Worm (Caenorhabditis elegans) whole organism, mixed stage, embryonic: ENCODE results near the gene F19H6.5.

ENCODE experiments used
- M03D4.4 ChIP-seq: sonication (generic microtip); optimal IDR thresholded peaks from 2 replicates; lab custom pipeline; 2017; ENCODE audit warnings: mild to moderate bottlenecking, missing genetic modification characterization, missing compliant biosample characterization
- ceh-39 ChIP-seq: fragments of 150-350 bp; optimal IDR thresholded peaks from 2 replicates; lab custom pipeline; 2014; ENCODE audit warnings: missing biosample characterization, missing genetic modification characterization
- ceh-43 ChIP-seq: fragments of 200-800 bp; sonication (Bioruptor generic); optimal IDR thresholded peaks from 2 replicates; lab custom pipeline; 2018; ENCODE audit warnings: mild to moderate bottlenecking, missing genetic modification characterization, moderate library complexity, missing compliant biosample characterization
- ceh-83 ChIP-seq: fragments of 200-800 bp; sonication (Bioruptor generic); optimal IDR thresholded peaks from 2 replicates; lab custom pipeline; 2018; ENCODE audit warnings: mild to moderate bottlenecking, missing genetic modification characterization, missing compliant biosample characterization
- ces-1 ChIP-seq: fragments of 150-350 bp; optimal IDR thresholded peaks from 2 replicates; lab custom pipeline; 2014; ENCODE audit warnings: missing biosample characterization, missing genetic modification reagents, missing genetic modification characterization
- cnd-1 ChIP-seq: fragments of 200-800 bp; sonication (Bioruptor generic); optimal IDR thresholded peaks from 2 replicates; lab custom pipeline; 2018; ENCODE audit warnings: mild to moderate bottlenecking, missing genetic modification characterization, missing compliant biosample characterization
- drap-1 ChIP-seq: fragments of 200-800 bp; sonication (Bioruptor generic); optimal IDR thresholded peaks from 3 replicates; lab custom pipeline; 2018; ENCODE audit warnings: mild to moderate bottlenecking, missing genetic modification characterization, missing compliant biosample characterization
- elt-1 ChIP-seq: sonication (generic microtip); optimal IDR thresholded peaks from 2 replicates; lab custom pipeline; 2017; ENCODE audit warnings: missing genetic modification characterization, mild to moderate bottlenecking, missing compliant biosample characterization, antibody characterized with exemption, moderate library complexity, borderline replicate concordance; ENCODE audit not compliant: insufficient read depth
- elt-3 ChIP-seq: fragments of 150-350 bp; optimal IDR thresholded peaks from 2 replicates; lab custom pipeline; 2014; ENCODE audit warnings: missing biosample characterization, missing genetic modification characterization
- flh-1 ChIP-seq: fragments of 200-800 bp; sonication (Bioruptor generic); optimal IDR thresholded peaks from 2 replicates; lab custom pipeline; 2018; ENCODE audit warnings: mild to moderate bottlenecking, missing genetic modification characterization, moderate library complexity, missing compliant biosample characterization
- ham-2 ChIP-seq: fragments of 200-800 bp; sonication (Bioruptor generic); optimal IDR thresholded peaks from 2 replicates; lab custom pipeline; 2018; ENCODE audit warnings: mild to moderate bottlenecking, missing genetic modification characterization, missing compliant biosample characterization
- lin-13 ChIP-seq: fragments of 150-350 bp; optimal IDR thresholded peaks from 2 replicates; lab custom pipeline; 2014; ENCODE audit warnings: missing biosample characterization, missing genetic modification characterization
- lin-32 ChIP-seq: fragments of 200-800 bp; sonication (Bioruptor generic); optimal IDR thresholded peaks from 2 replicates; lab custom pipeline; 2018; ENCODE audit warnings: mild to moderate bottlenecking, missing genetic modification characterization, missing compliant biosample characterization
- lsy-2 ChIP-seq: fragments of 150-350 bp; optimal IDR thresholded peaks from 2 replicates; lab custom pipeline; 2014; ENCODE audit warnings: missing biosample characterization, missing genetic modification characterization
- mab-5 ChIP-seq: fragments of 150-350 bp; optimal IDR thresholded peaks from 2 replicates; lab custom pipeline; 2014; ENCODE audit warnings: missing biosample characterization, missing genetic modification characterization
- mep-1 ChIP-seq: fragments of 150-350 bp; optimal IDR thresholded peaks from 2 replicates; lab custom pipeline; 2017; ENCODE audit warnings: missing biosample characterization, missing genetic modification reagents, missing genetic modification characterization, inconsistent platforms
- mls-2 ChIP-seq: sonication (generic microtip); optimal IDR thresholded peaks from 2 replicates; lab custom pipeline; 2016; ENCODE audit warnings: mild to moderate bottlenecking, missing genetic modification characterization, moderate library complexity, missing compliant biosample characterization
- nhr-12 ChIP-seq: fragments of 150-350 bp; optimal IDR thresholded peaks from 2 replicates; lab custom pipeline; 2014; ENCODE audit warnings: missing biosample characterization, missing genetic modification characterization
- nhr-2 ChIP-seq: fragments of 150-350 bp; optimal IDR thresholded peaks from 2 replicates; lab custom pipeline; 2014; ENCODE audit warnings: missing biosample characterization, missing genetic modification characterization
- nhr-28 ChIP-seq: fragments of 150-350 bp; optimal IDR thresholded peaks from 2 replicates; lab custom pipeline; 2014; ENCODE audit warnings: missing biosample characterization, missing genetic modification characterization
- nhr-76 ChIP-seq: sonication (generic microtip); optimal IDR thresholded peaks from 2 replicates; lab custom pipeline; 2017; ENCODE audit warnings: missing biosample characterization, missing genetic modification characterization
- pha-4 ChIP-seq: fragments of 150-350 bp; optimal IDR thresholded peaks from 2 replicates; lab custom pipeline; 2018; ENCODE audit warnings: missing biosample characterization, missing genetic modification reagents, missing genetic modification characterization
- sem-2 ChIP-seq: fragments of 200-800 bp; sonication (Bioruptor generic); optimal IDR thresholded peaks from 2 replicates; lab custom pipeline; 2018; ENCODE audit warnings: mild to moderate bottlenecking, missing genetic modification characterization, missing compliant biosample characterization
- snpc-4 ChIP-seq: fragments of 150-350 bp; optimal IDR thresholded peaks from 2 replicates; lab custom pipeline; 2014; ENCODE audit warnings: missing biosample characterization, missing genetic modification characterization
- sptf-1 ChIP-seq: sonication (generic microtip); optimal IDR thresholded peaks from 2 replicates; lab custom pipeline; 2017; ENCODE audit warnings: mild to moderate bottlenecking, missing genetic modification characterization, moderate library complexity, missing compliant biosample characterization
- tbx-8 ChIP-seq: fragments of 200-800 bp; sonication (Bioruptor generic); optimal IDR thresholded peaks from 2 replicates; lab custom pipeline; 2018; ENCODE audit warnings: mild to moderate bottlenecking, missing genetic modification characterization, moderate library complexity, missing compliant biosample characterization
- unc-120 ChIP-seq: sonication (generic microtip); optimal IDR thresholded peaks from 2 replicates; lab custom pipeline; 2017; ENCODE audit warnings: missing genetic modification characterization, missing compliant biosample characterization; ENCODE audit not compliant: poor library complexity, severe bottlenecking
- unc-39 ChIP-seq: fragments of 150-350 bp; optimal IDR thresholded peaks from 2 replicates; lab custom pipeline; 2014; ENCODE audit warnings: missing biosample characterization, missing genetic modification characterization
- unc-62 ChIP-seq: fragments of 150-350 bp; optimal IDR thresholded peaks from 2 replicates; lab custom pipeline; 2014; ENCODE audit warnings: missing biosample characterization, missing genetic modification reagents, missing genetic modification characterization
- zip-8 ChIP-seq: fragments of 150-350 bp; optimal IDR thresholded peaks from 2 replicates; lab custom pipeline; 2014; ENCODE audit warnings: missing biosample characterization, missing genetic modification characterization
- ztf-11 ChIP-seq: fragments of 150-350 bp; optimal IDR thresholded peaks from 2 replicates; lab custom pipeline; 2014; ENCODE audit warnings: missing biosample characterization, missing genetic modification characterization

F19H6.5 gene

DNA sequence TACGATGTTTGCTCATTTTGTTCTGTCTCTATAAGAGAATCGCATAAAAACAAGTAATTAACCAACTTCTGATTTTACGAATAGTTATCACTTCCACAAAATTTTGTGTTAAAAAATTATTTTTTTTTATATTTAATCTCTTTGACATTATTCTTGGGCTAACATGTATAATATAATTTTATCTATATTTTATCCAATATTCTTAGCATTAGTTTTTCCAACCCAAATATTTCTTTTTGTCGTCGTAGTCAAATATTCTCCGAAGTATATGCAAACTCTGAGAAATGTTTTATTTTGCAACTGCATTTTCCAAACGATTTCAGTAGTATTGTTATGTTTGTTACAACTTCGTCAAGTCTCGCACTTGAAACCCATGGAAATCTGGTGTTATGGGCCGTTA, 31.2 kb downstream of the F19H6.5 start, which contains the start of gene srd-47:
srd-47 (plus strand) TSS at position 164 of the 400 bp plus-strand sequence.
- no peak for TF ChIP-seq nhr-76 (tag; lab: Kevin White, UChicago)
- TF ChIP-seq unc-120 (tag; lab: Kevin White, UChicago), result no peak
- TF ChIP-seq nhr-2, result no peak
- no peak for TF ChIP-seq drap-1
- TF ChIP-seq ces-1, result no peak
- TF ChIP-seq lin-32 (GFP tag; lab: Kevin White, UChicago), result no peak
- no peak for TF ChIP-seq elt-1
- TF ChIP-seq mab-5 (tag; lab: Kevin White, UChicago), result no peak
- TF ChIP-seq, all 35 proteins: peak for 0

DNA sequence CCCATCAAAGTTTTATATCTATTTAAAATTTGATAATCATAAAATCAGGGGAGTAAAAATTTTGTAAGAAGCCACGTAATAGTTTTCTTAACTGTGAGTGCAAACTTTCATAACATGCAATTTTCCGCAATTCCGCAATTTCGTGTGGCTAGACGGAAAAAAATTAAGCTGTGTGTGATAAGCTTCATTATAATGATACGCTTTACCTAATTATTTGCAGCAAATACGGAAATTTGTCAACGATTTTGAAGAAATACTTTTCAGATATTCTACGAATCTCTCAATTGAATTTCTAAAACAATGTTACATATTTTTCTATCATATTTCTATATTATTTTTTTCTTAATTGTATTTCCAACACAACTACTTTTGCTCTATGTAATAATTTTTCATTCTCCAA, 32.9 kb downstream of the F19H6.5 start, which contains the start of gene srd-46:
srd-46 (plus strand) TSS at position 301 of the 400 bp plus-strand sequence.
- no peak for TF ChIP-seq mls-2 (tag; lab: Kevin White, UChicago)

ce11 chrX:12328676-12329075, 36.0 kb downstream of the F19H6.5 start, which contains the start of gene srd-45:
Gene srd-45 (plus strand): TSS chrX:12328976.
- no peak for TF ChIP-seq flh-1 (GFP tag; lab: Kevin White, UChicago)

DNA sequence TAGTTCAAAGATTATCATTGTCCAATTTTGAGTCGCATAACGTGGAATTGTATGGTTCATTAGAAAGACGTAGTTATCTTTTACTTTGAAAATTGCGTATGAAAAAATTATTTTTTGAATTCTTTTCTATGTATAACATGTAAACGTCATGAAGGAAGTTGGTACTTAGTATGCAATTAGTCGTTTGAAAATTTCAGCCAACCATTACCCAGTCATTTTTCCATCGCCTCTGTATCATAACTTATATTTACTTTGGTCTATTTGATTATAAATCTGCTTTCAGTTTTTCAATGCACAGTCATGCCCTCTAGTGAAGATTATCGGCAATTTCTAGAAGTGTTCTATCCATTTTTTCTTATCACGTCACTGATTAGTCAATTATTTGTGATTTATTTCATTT, 38.3 kb downstream of the F19H6.5 start, which contains the start of gene srd-41:
srd-41 (plus strand) TSS at position 301 of the 400 bp plus-strand sequence.
- TF ChIP-seq sptf-1 (tag; lab: Kevin White, UChicago), result no peak
- TF ChIP-seq ham-2 (GFP tag; lab: Kevin White, UChicago), result no peak
- no peak for TF ChIP-seq lsy-2 (tag; lab: Kevin White, UChicago)
- no peak for TF ChIP-seq snpc-4 (tag; lab: Kevin White, UChicago)
- TF ChIP-seq ceh-43 (GFP tag; lab: Kevin White, UChicago), result no peak
- TF ChIP-seq sem-2 (GFP tag; lab: Kevin White, UChicago), result no peak
- TF ChIP-seq unc-120 (tag; lab: Kevin White, UChicago), result no peak
- TF ChIP-seq lin-32 (GFP tag; lab: Kevin White, UChicago), result no peak
- TF ChIP-seq nhr-2, result no peak
- no peak for TF ChIP-seq cnd-1 (tag; lab: Kevin White, UChicago)
- TF ChIP-seq nhr-76 (tag; lab: Kevin White, UChicago), result no peak
- no peak for TF ChIP-seq ces-1
- TF ChIP-seq mls-2 (tag; lab: Kevin White, UChicago), result no peak
- TF ChIP-seq zip-8 (tag; lab: Kevin White, UChicago), result no peak
- TF ChIP-seq ztf-11, result no peak
- TF ChIP-seq ceh-39, result no peak
- TF ChIP-seq lin-13 (tag; lab: Kevin White, UChicago), result no peak
- no peak for TF ChIP-seq ceh-83
- TF ChIP-seq, all 35 proteins: peak for 0

DNA sequence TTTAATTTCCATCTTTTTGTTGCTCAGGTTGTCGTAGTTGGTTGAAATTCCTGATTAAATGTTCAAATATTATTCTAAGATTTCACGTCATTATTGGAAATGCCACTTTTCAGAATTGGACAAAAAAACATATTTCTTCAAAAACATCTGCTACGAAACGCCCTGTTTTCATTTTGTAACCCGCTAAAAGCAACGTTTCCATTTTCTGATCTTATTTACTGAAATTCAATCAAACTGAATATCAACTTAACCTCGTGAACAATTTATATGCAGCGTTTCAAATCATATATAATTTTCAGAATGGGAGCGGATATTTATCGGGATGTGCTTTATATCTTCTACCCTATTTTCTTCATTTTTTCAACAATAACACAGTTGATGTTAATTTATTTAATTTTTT, 41.3 kb downstream of the F19H6.5 start, which contains the start of gene srd-40:
srd-40 (plus strand) TSS at position 301 of the 400 bp plus-strand sequence.
- TF ChIP-seq unc-120 (tag; lab: Kevin White, UChicago) (no peak), ham-2 (GFP tag; lab: Kevin White, UChicago) (no peak), cnd-1 (tag; lab: Kevin White, UChicago) (no peak), unc-39 (no peak), ceh-83 (no peak), nhr-28 (tag; lab: Kevin White, UChicago) (no peak), ztf-11 (no peak), pha-4 (tag; lab: Kevin White, UChicago) (no peak), lsy-2 (tag; lab: Kevin White, UChicago) (no peak), elt-1 (no peak), mls-2 (tag; lab: Kevin White, UChicago) (no peak), zip-8 (tag; lab: Kevin White, UChicago) (no peak), elt-3 (tag; lab: Kevin White, UChicago) (no peak), M03D4.4 (no peak), unc-62 (GFP tag; lab: Kevin White, UChicago) (no peak), ceh-43 (GFP tag; lab: Kevin White, UChicago) (no peak), lin-32 (GFP tag; lab: Kevin White, UChicago) (no peak)

DNA sequence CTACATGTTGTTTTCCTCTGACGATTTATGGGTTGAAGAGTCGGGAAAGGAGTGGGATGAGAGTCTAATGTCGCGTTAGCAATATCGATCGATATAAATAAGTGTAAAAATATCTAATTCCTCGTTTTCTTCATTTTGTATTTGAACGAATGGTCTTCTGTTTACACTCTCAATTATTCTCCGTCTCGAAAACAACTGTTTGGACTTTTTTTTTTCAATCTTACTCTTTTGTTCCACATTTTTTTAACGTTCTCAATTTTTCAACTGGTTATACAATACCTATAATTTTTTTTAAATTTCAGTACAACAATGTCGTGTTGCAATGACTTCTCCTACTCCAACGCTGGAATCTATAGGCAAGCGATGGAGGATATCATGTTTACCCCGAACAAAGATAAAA, 43.3 kb downstream of the F19H6.5 start, which contains the start of gene F17A2.13:
F17A2.13 (plus strand) TSS at position 301 of the 400 bp plus-strand sequence.
- TF ChIP-seq snpc-4 (tag; lab: Kevin White, UChicago) (no peak), nhr-12 (no peak), cnd-1 (tag; lab: Kevin White, UChicago) (no peak), M03D4.4 (no peak), lsy-2 (tag; lab: Kevin White, UChicago) (no peak), elt-3 (tag; lab: Kevin White, UChicago) (no peak), unc-39 (no peak), mep-1 (tag; lab: Kevin White, UChicago) (no peak), nhr-2 (no peak), tbx-8 (GFP tag; lab: Kevin White, UChicago) (no peak), nhr-76 (tag; lab: Kevin White, UChicago) (no peak), mls-2 (tag; lab: Kevin White, UChicago) (no peak)
